Fruit fly (Drosophila melanogaster) whole organism, embryonic: ENCODE data around the gene CG17134.

Experiments
- CG10147 ChIP-seq: fragments of 200-800 bp; sonication (Bioruptor generic); optimal IDR thresholded peaks from 2 replicates; lab custom pipeline; 2019; ENCODE audit warnings: missing biosample characterization, mild to moderate bottlenecking, missing genetic modification characterization, moderate library complexity
- CG12155 ChIP-seq: fragments of 200-800 bp; sonication (Bioruptor generic); optimal IDR thresholded peaks from 3 replicates; lab custom pipeline; 2016; ENCODE audit warnings: missing biosample characterization, missing genetic modification characterization
- CG12299 ChIP-seq: fragments of 200-800 bp; sonication (Bioruptor generic); optimal IDR thresholded peaks from 2 replicates; lab custom pipeline; 2018; ENCODE audit warnings: missing biosample characterization, mild to moderate bottlenecking, missing genetic modification characterization
- CG12659 ChIP-seq: fragments of 200-800 bp; sonication (Bioruptor generic); optimal IDR thresholded peaks from 3 replicates; lab custom pipeline; 2017; ENCODE audit warnings: mild to moderate bottlenecking, missing biosample characterization, missing genetic modification reagents, missing genetic modification characterization
- CG13296 ChIP-seq: fragments of 200-800 bp; sonication (Bioruptor generic); optimal IDR thresholded peaks from 3 replicates; lab custom pipeline; 2018; ENCODE audit warnings: missing biosample characterization, mild to moderate bottlenecking, missing genetic modification characterization
- CG13624 ChIP-seq: fragments of 200-800 bp; sonication (Bioruptor generic); optimal IDR thresholded peaks from 2 replicates; lab custom pipeline; 2016; ENCODE audit warnings: missing biosample characterization, missing genetic modification characterization
- CG14050 ChIP-seq: fragments of 200-800 bp; sonication (Bioruptor generic); IDR thresholded peaks from 3 replicates; pipeline ENCODE4 v1.3.6; 2022; ENCODE audit warnings: missing biosample characterization, missing genetic modification characterization
- CG14667 ChIP-seq: fragments of 200-800 bp; sonication (Bioruptor generic); IDR thresholded peaks from 2 replicates; pipeline ENCODE4 v1.3.6; 2022; ENCODE audit warnings: missing biosample characterization, missing genetic modification characterization
- CG1602 ChIP-seq: fragments of 200-800 bp; sonication (Bioruptor generic); optimal IDR thresholded peaks from 3 replicates; lab custom pipeline; 2016; ENCODE audit warnings: missing biosample characterization, missing genetic modification characterization
- CG16815 ChIP-seq: fragments of 200-800 bp; sonication (Bioruptor generic); optimal IDR thresholded peaks from 3 replicates; lab custom pipeline; 2017; ENCODE audit warnings: missing biosample characterization, mild to moderate bottlenecking, missing genetic modification characterization
- CG17328 ChIP-seq: fragments of 200-800 bp; sonication (Bioruptor generic); IDR thresholded peaks from 2 replicates; pipeline ENCODE4 v1.3.6; 2022; ENCODE audit warnings: missing biosample characterization, missing genetic modification characterization
- CG17802 ChIP-seq: fragments of 200-800 bp; sonication (Bioruptor generic); optimal IDR thresholded peaks from 2 replicates; lab custom pipeline; 2018; ENCODE audit warnings: missing biosample characterization, mild to moderate bottlenecking, missing genetic modification characterization, moderate library complexity
- CG17829 ChIP-seq: fragments of 200-800 bp; optimal IDR thresholded peaks from 2 replicates; lab custom pipeline; 2019; ENCODE audit warnings: missing biosample characterization, mild to moderate bottlenecking, missing genetic modification characterization, moderate library complexity
- CG2120 ChIP-seq: fragments of 200-800 bp; sonication (Bioruptor generic); optimal IDR thresholded peaks from 3 replicates; lab custom pipeline; 2016; ENCODE audit warnings: missing biosample characterization, missing genetic modification characterization
- CG2199 ChIP-seq: fragments of 200-800 bp; sonication (Bioruptor generic); IDR thresholded peaks from 3 replicates; pipeline ENCODE4 v1.3.6; 2022; ENCODE audit warnings: missing biosample characterization, missing genetic modification characterization
- CG2712 ChIP-seq: fragments of 200-800 bp; optimal IDR thresholded peaks from 3 replicates; lab custom pipeline; 2019; ENCODE audit warnings: missing biosample characterization, mild to moderate bottlenecking, missing genetic modification characterization, moderate library complexity
- CG2875 ChIP-seq: fragments of 200-800 bp; sonication (Bioruptor generic); optimal IDR thresholded peaks from 2 replicates; lab custom pipeline; 2017; ENCODE audit warnings: missing biosample characterization, mild to moderate bottlenecking, missing genetic modification characterization, missing genetic modification reagents
- CG31388 ChIP-seq: fragments of 200-800 bp; sonication (Bioruptor generic); optimal IDR thresholded peaks from 2 replicates; lab custom pipeline; 2016; ENCODE audit warnings: missing biosample characterization, missing genetic modification characterization
- CG33557 ChIP-seq: fragments of 200-800 bp; sonication (Bioruptor generic); optimal IDR thresholded peaks from 2 replicates; lab custom pipeline; 2019; ENCODE audit warnings: missing biosample characterization, mild to moderate bottlenecking, missing genetic modification characterization, moderate library complexity
- CG3847 ChIP-seq: fragments of 200-800 bp; sonication (Bioruptor generic); IDR thresholded peaks from 2 replicates; pipeline ENCODE4 v1.3.6; 2022; ENCODE audit warnings: missing biosample characterization, missing genetic modification characterization
- CG43689 ChIP-seq: fragments of 200-800 bp; sonication (Bioruptor generic); IDR thresholded peaks from 2 replicates; pipeline ENCODE4 v1.3.6; 2022; ENCODE audit warnings: missing biosample characterization, missing genetic modification characterization
- CG7928 ChIP-seq: fragments of 200-800 bp; sonication (Bioruptor generic); optimal IDR thresholded peaks from 2 replicates; lab custom pipeline; 2017; ENCODE audit warnings: missing biosample characterization, mild to moderate bottlenecking, missing genetic modification characterization
- CG7987 ChIP-seq: fragments of 200-800 bp; sonication (Bioruptor generic); optimal IDR thresholded peaks from 2 replicates; lab custom pipeline; 2018; ENCODE audit warnings: missing biosample characterization, mild to moderate bottlenecking, missing genetic modification characterization, moderate library complexity
- CG9727 ChIP-seq: fragments of 200-800 bp; sonication (Bioruptor generic); optimal IDR thresholded peaks from 3 replicates; lab custom pipeline; 2017; ENCODE audit warnings: missing biosample characterization, mild to moderate bottlenecking, missing genetic modification characterization
- CTCF ChIP-seq: fragments of 200-800 bp; sonication (Bioruptor generic); optimal IDR thresholded peaks from 2 replicates; lab custom pipeline; 2017; ENCODE audit warnings: missing biosample characterization, mild to moderate bottlenecking, missing genetic modification characterization, moderate library complexity
- CoRest ChIP-seq: fragments of 200-800 bp; sonication (Bioruptor generic); optimal IDR thresholded peaks from 3 replicates; lab custom pipeline; 2018; ENCODE audit warnings: missing biosample characterization, mild to moderate bottlenecking, missing genetic modification characterization, moderate library complexity
- E2f1 ChIP-seq: fragments of 200-800 bp; sonication (Bioruptor generic); IDR thresholded peaks from 2 replicates; pipeline ENCODE4 v1.3.6; 2022; ENCODE audit warnings: missing biosample characterization, missing genetic modification characterization
- Fer3 ChIP-seq: fragments of 200-800 bp; sonication (Bioruptor generic); optimal IDR thresholded peaks from 2 replicates; lab custom pipeline; 2018; ENCODE audit warnings: missing biosample characterization, mild to moderate bottlenecking, missing genetic modification characterization, moderate library complexity
- Hr78 ChIP-seq, 2 experiments: fragments of 200-800 bp in 1 of 2; fragments of >200 bp in 1 of 2; sonication (Bioruptor generic) in 1 of 2; optimal IDR thresholded peaks; 2 replicates each; lab custom pipeline; 2017 to 2019; ENCODE audit warnings: missing biosample characterization in 2 of 2, missing genetic modification characterization in 2 of 2, mild to moderate bottlenecking in 1 of 2, moderate library complexity in 1 of 2
- Lhr ChIP-seq: fragments of 200-800 bp; sonication (Bioruptor generic); optimal IDR thresholded peaks from 3 replicates; lab custom pipeline; 2017; ENCODE audit warnings: mild to moderate bottlenecking, missing biosample characterization, missing genetic modification reagents, missing genetic modification characterization
- Optix ChIP-seq: fragments of 200-800 bp; sonication (Bioruptor generic); IDR thresholded peaks from 3 replicates; pipeline ENCODE4 v1.3.6; 2022; ENCODE audit warnings: missing biosample characterization, missing genetic modification characterization
- PHDP ChIP-seq: fragments of 200-800 bp; sonication (Bioruptor generic); optimal IDR thresholded peaks from 3 replicates; lab custom pipeline; 2018; ENCODE audit warnings: missing biosample characterization, mild to moderate bottlenecking, missing genetic modification characterization, moderate library complexity
- Rfx ChIP-seq: fragments of 200-800 bp; sonication (Bioruptor generic); IDR thresholded peaks from 2 replicates; pipeline ENCODE4 v1.3.6; 2022; ENCODE audit warnings: missing biosample characterization, missing genetic modification characterization
- TFAM ChIP-seq: fragments of 200-800 bp; sonication (Bioruptor generic); optimal IDR thresholded peaks from 2 replicates; lab custom pipeline; 2017; ENCODE audit warnings: missing biosample characterization, missing genetic modification characterization, inconsistent platforms
- Xbp1 ChIP-seq: fragments of 200-800 bp; sonication (Bioruptor generic); optimal IDR thresholded peaks from 3 replicates; lab custom pipeline; 2016; ENCODE audit warnings: missing biosample characterization, mild to moderate bottlenecking, missing genetic modification characterization
- ara ChIP-seq: fragments of 200-800 bp; sonication (Bioruptor generic); IDR thresholded peaks from 2 replicates; pipeline ENCODE4 v1.3.6; 2022; ENCODE audit warnings: missing biosample characterization, missing genetic modification characterization
- ato ChIP-seq: fragments of 200-800 bp; sonication (Bioruptor generic); IDR thresholded peaks from 2 replicates; pipeline ENCODE4 v1.3.6; 2022; ENCODE audit warnings: missing biosample characterization, missing genetic modification characterization; ENCODE audit not compliant: partially characterized antibody
- bcd ChIP-seq: fragments of 200-800 bp; sonication (Bioruptor generic); optimal IDR thresholded peaks from 2 replicates; lab custom pipeline; 2017; ENCODE audit warnings: missing biosample characterization, mild to moderate bottlenecking, missing genetic modification characterization
- cas ChIP-seq: fragments of 200-800 bp; sonication (Bioruptor generic); IDR thresholded peaks from 2 replicates; pipeline ENCODE4 v1.3.6; 2022; ENCODE audit warnings: missing biosample characterization, missing genetic modification characterization
- dati ChIP-seq: fragments of 200-800 bp; sonication (Bioruptor generic); IDR thresholded peaks from 2 replicates; pipeline ENCODE4 v1.3.6; 2022; ENCODE audit warnings: missing biosample characterization, missing genetic modification characterization
- ewg ChIP-seq: fragments of 200-800 bp; sonication (Bioruptor generic); optimal IDR thresholded peaks from 3 replicates; lab custom pipeline; 2017; ENCODE audit warnings: mild to moderate bottlenecking, missing biosample characterization, missing genetic modification reagents, missing genetic modification characterization
- eyg ChIP-seq: fragments of 200-800 bp; sonication (Bioruptor generic); optimal IDR thresholded peaks from 3 replicates; lab custom pipeline; 2016; ENCODE audit warnings: missing biosample characterization, missing genetic modification characterization
- her ChIP-seq: fragments of 200-800 bp; sonication (Bioruptor generic); optimal IDR thresholded peaks from 2 replicates; lab custom pipeline; 2016; ENCODE audit warnings: missing biosample characterization, missing genetic modification characterization
- jumu ChIP-seq: fragments of 200-800 bp; sonication (Bioruptor generic); optimal IDR thresholded peaks from 3 replicates; lab custom pipeline; 2016; ENCODE audit warnings: missing biosample characterization, missing genetic modification characterization
- knrl ChIP-seq: fragments of 200-800 bp; sonication (Bioruptor generic); IDR thresholded peaks from 3 replicates; pipeline ENCODE4 v1.3.6; 2022; ENCODE audit warnings: missing biosample characterization, missing genetic modification characterization; ENCODE audit not compliant: partially characterized antibody
- mirr ChIP-seq: fragments of 200-800 bp; sonication (Bioruptor generic); optimal IDR thresholded peaks from 3 replicates; lab custom pipeline; 2018; ENCODE audit warnings: missing biosample characterization, mild to moderate bottlenecking, missing genetic modification characterization
- onecut ChIP-seq: fragments of 200-800 bp; sonication (Bioruptor generic); IDR thresholded peaks from 2 replicates; pipeline ENCODE4 v1.3.6; 2022; ENCODE audit warnings: missing biosample characterization, missing genetic modification characterization
- salm ChIP-seq: fragments of 200-800 bp; sonication (Bioruptor generic); optimal IDR thresholded peaks from 2 replicates; lab custom pipeline; 2018; ENCODE audit warnings: missing biosample characterization, mild to moderate bottlenecking, missing genetic modification characterization
- sqz ChIP-seq: fragments of 200-800 bp; sonication (Bioruptor generic); optimal IDR thresholded peaks from 3 replicates; lab custom pipeline; 2018; ENCODE audit warnings: missing biosample characterization, mild to moderate bottlenecking, missing genetic modification characterization
- tna ChIP-seq: fragments of 200-800 bp; sonication (Bioruptor generic); IDR thresholded peaks from 2 replicates; pipeline ENCODE4 v1.3.6; 2022; ENCODE audit warnings: missing biosample characterization, missing genetic modification characterization; ENCODE audit not compliant: partially characterized antibody

CG17134 gene

dm6 chr2L:10856328-10856942 is 35.9 kb downstream of the CG17134 start, which contains the start of gene Dnz1 (continued):
- no peak for TF ChIP-seq ara (GFP tag; lab: Robert Waterston, UW)
- peak; percentile 56 for TF ChIP-seq CG12155 (GFP tag; lab: Kevin White, UChicago)
- peak; percentile 52 for TF ChIP-seq CoRest (tag; lab: Kevin White, UChicago)
- TF ChIP-seq CG10147 (GFP tag; lab: Kevin White, UChicago) = peak; percentile 48
- no peak for TF ChIP-seq TFAM
- peak; percentile 84 for TF ChIP-seq CG2120 (GFP tag; lab: Kevin White, UChicago)
- peak; percentile 65 for TF ChIP-seq CG2712
- TF ChIP-seq onecut (GFP tag; lab: Robert Waterston, UW) = 0 out of 2 replicates have a peak, but pooled peaks have one; percentile 4
- no peak for TF ChIP-seq CG17802
- no peak for TF ChIP-seq ewg (GFP tag; lab: Kevin White, UChicago)
- no peak for TF ChIP-seq knrl
- peak; percentile 43 for TF ChIP-seq CG9727 (GFP tag; lab: Kevin White, UChicago)
- TF ChIP-seq CG17829 (tag; lab: Kevin White, UChicago) = peak; percentile 63
- TF ChIP-seq Hr78 (GFP tag; optimal IDR thresholded peaks at IDR 0.05; lab: Kevin White, UChicago) = no peak
- peak; percentile 65 for TF ChIP-seq CG3847 (GFP tag; lab: Robert Waterston, UW)
- peak; percentile 67 for TF ChIP-seq Xbp1 (GFP tag; lab: Kevin White, UChicago)
- TF ChIP-seq sqz (GFP tag; lab: Kevin White, UChicago) = no peak
- 0 out of 2 replicates have a peak, but pooled peaks have one; percentile 20 for TF ChIP-seq E2f1 (GFP tag; lab: Robert Waterston, UW)
- peak; percentile 38 for TF ChIP-seq PHDP
- peak; percentile 66 for TF ChIP-seq CG14050
- TF ChIP-seq Rfx = peak; percentile 88
- no peak for TF ChIP-seq CG16815
- TF ChIP-seq CG2875 (GFP tag; lab: Kevin White, UChicago) = no peak
- TF ChIP-seq CG7928 (GFP tag; lab: Kevin White, UChicago) = peak; percentile 34
- no peak for TF ChIP-seq ato
- TF ChIP-seq Lhr (GFP tag; lab: Kevin White, UChicago) = no peak
- peak; percentile 36 for TF ChIP-seq jumu (GFP tag; lab: Kevin White, UChicago)
- no peak for TF ChIP-seq CTCF (GFP tag; lab: Kevin White, UChicago)
- peak; percentile 20 for TF ChIP-seq CG1602 (GFP tag; lab: Kevin White, UChicago)
- no peak for TF ChIP-seq CG31388 (GFP tag; lab: Kevin White, UChicago)
- TF ChIP-seq CG33557 = no peak
- TF ChIP-seq CG14667 = no peak
- TF ChIP-seq cas (GFP tag; lab: Robert Waterston, UW) = 0 out of 2 replicates have a peak, but pooled peaks have one; percentile 5
- TF ChIP-seq tna = no peak
- TF ChIP-seq CG2199 (GFP tag; lab: Robert Waterston, UW) = no peak
- peak; percentile 49 for TF ChIP-seq CG12659 (GFP tag; lab: Kevin White, UChicago)
- peak; percentile 48 for TF ChIP-seq CG13296 (GFP tag; lab: Kevin White, UChicago)
- TF ChIP-seq CG12299 (tag; lab: Kevin White, UChicago) = no peak
- TF ChIP-seq Fer3 (tag; lab: Kevin White, UChicago) = peak; percentile 48
- no peak for TF ChIP-seq CG43689 (GFP tag; lab: Robert Waterston, UW)
- TF ChIP-seq her (GFP tag; lab: Kevin White, UChicago) = no peak
- peak; percentile 60; the same call in 1 of the 2 replicates for TF ChIP-seq CG17328 (GFP tag; lab: Robert Waterston, UW)
- no peak for TF ChIP-seq mirr (GFP tag; lab: Kevin White, UChicago)
- no peak for TF ChIP-seq eyg (GFP tag; lab: Kevin White, UChicago)
- peak; percentile 55 for TF ChIP-seq bcd
- TF ChIP-seq salm (tag; lab: Kevin White, UChicago) = no peak
- TF ChIP-seq CG7987 = peak; percentile 4
- TF ChIP-seq dati (GFP tag; lab: Robert Waterston, UW) = no peak
- TF ChIP-seq Optix (GFP tag; lab: Robert Waterston, UW) = peak; percentile 46; the same call in 1 of the 3 replicates
- no peak for TF ChIP-seq CG13624 (GFP tag; lab: Kevin White, UChicago)
